Fruit fly (Drosophila melanogaster): ENCODE measurements around the gene PICK1.

DNA sequence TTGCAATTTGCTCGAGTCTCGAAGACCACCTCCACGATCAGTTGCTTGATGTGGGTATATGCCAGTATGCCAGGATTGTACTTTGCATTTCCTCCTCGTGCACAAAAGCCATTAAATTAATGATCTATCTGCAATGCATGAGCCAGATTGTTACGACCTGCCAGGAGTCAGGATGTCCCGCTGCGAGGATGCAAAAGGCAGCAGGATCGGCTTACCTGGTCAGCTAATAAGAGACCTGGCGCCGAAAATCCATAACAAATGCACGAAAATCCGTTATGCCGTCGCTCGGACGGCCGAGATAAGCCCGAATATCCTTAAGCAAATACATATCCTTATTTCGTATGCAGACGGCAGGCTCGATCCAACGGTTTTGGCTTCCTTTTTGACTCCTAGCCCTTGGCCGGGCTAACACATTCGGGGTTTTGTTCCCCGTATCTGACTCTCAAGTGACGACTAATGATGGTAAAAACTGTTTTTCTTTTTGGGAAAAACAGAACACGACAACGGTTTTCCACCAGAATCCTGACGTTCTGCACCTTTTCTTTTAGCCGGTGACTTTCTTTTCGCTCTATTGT lies 28.7 kb upstream of the PICK1 start:
- TF ChIP-seq insv (optimal IDR thresholded peaks at IDR 0.05) = no peak
- TF ChIP-seq h (optimal IDR thresholded peaks at IDR 0.05) = no peak
- no peak for TF ChIP-seq psq (optimal IDR thresholded peaks at IDR 0.05)
- no peak for TF ChIP-seq ttk (optimal IDR thresholded peaks at IDR 0.05)
- no peak for TF ChIP-seq Myc (optimal IDR thresholded peaks at IDR 0.05)

Data from Kc167 (cell line).